Fruit fly (Drosophila melanogaster) whole organism, wandering third instar larva: ENCODE measurements around the gene CG3402.
A peak's percentile ranks its signal among the peaks of the same experiment; 100 is the strongest.

Experiments
- Abd-B ChIP-seq: fragments of >200 bp; optimal IDR thresholded peaks from 2 replicates; lab custom pipeline; 2017; ENCODE audit warnings: missing biosample characterization, missing genetic modification characterization
- CG9705 ChIP-seq: fragments of 200-800 bp; sonication (Bioruptor generic); optimal IDR thresholded peaks from 2 replicates; lab custom pipeline; 2018; ENCODE audit warnings: missing biosample characterization, mild to moderate bottlenecking, missing genetic modification characterization
- CrebA ChIP-seq: fragments of 200-800 bp; sonication (Bioruptor generic); optimal IDR thresholded peaks from 2 replicates; lab custom pipeline; 2016; ENCODE audit warnings: missing biosample characterization, mild to moderate bottlenecking, missing genetic modification characterization, borderline replicate concordance
- Dfd ChIP-seq: fragments of >200 bp; optimal IDR thresholded peaks from 2 replicates; lab custom pipeline; 2017; ENCODE audit warnings: missing biosample characterization, missing genetic modification characterization
- Dif ChIP-seq: fragments of 200-275, 200-300 bp; sonication (Bioruptor generic); optimal IDR thresholded peaks from 2 replicates; lab custom pipeline; 2018; ENCODE audit warnings: missing biosample characterization, missing genetic modification characterization; ENCODE audit not compliant: partially characterized antibody
- GATAd ChIP-seq: sonication (Bioruptor generic); optimal IDR thresholded peaks from 2 replicates; lab custom pipeline; 2016; ENCODE audit warnings: missing biosample characterization, missing genetic modification characterization
- HLH106 ChIP-seq: fragments of 200-800 bp; optimal IDR thresholded peaks from 3 replicates; lab custom pipeline; 2019; ENCODE audit warnings: missing biosample characterization, mild to moderate bottlenecking, missing genetic modification characterization, moderate library complexity
- Hnf4 ChIP-seq: fragments of 200-800 bp; sonication (Bioruptor generic); optimal IDR thresholded peaks from 2 replicates; lab custom pipeline; 2016; ENCODE audit warnings: missing biosample characterization, mild to moderate bottlenecking, missing genetic modification characterization
- Hr78 ChIP-seq: fragments of >200 bp; optimal IDR thresholded peaks from 2 replicates; lab custom pipeline; 2017; ENCODE audit warnings: missing biosample characterization, missing genetic modification characterization
- Hr83 ChIP-seq: fragments of 200-300 bp; sonication (Bioruptor generic); optimal IDR thresholded peaks from 2 replicates; lab custom pipeline; 2016; ENCODE audit warnings: missing biosample characterization, mild to moderate bottlenecking, missing genetic modification characterization, moderate library complexity; ENCODE audit not compliant: poor library complexity, severe bottlenecking
- Jra ChIP-seq: sonication (Bioruptor generic); optimal IDR thresholded peaks from 2 replicates; lab custom pipeline; 2016; ENCODE audit warnings: missing biosample characterization, missing genetic modification characterization
- Mio ChIP-seq: sonication (Bioruptor generic); optimal IDR thresholded peaks from 2 replicates; lab custom pipeline; 2016; ENCODE audit warnings: missing biosample characterization, missing genetic modification characterization
- N ChIP-seq: fragments of >200 bp; optimal IDR thresholded peaks from 2 replicates; lab custom pipeline; 2018; ENCODE audit warnings: missing biosample characterization, missing external identifiers, missing genetic modification characterization
- OdsH ChIP-seq: fragments of 200-800 bp; sonication (Bioruptor generic); optimal IDR thresholded peaks from 2 replicates; lab custom pipeline; 2016; ENCODE audit warnings: missing biosample characterization, mild to moderate bottlenecking, missing genetic modification characterization
- Rel ChIP-seq, 2 experiments: fragments of 200-800 bp; sonication (Bioruptor generic) in 1 of 2; optimal IDR thresholded peaks; 2 replicates in 1 of 2; 3 replicates in 1 of 2; lab custom pipeline; 2016 to 2019; ENCODE audit warnings: mild to moderate bottlenecking in 2 of 2, missing biosample characterization in 2 of 2, missing genetic modification characterization in 2 of 2, moderate library complexity in 1 of 2
- Sp1 ChIP-seq: fragments of 200-800 bp; sonication (Bioruptor generic); optimal IDR thresholded peaks from 3 replicates; lab custom pipeline; 2019; ENCODE audit warnings: missing biosample characterization, mild to moderate bottlenecking, missing genetic modification characterization, moderate library complexity
- br ChIP-seq: fragments of 200-800 bp; sonication (Bioruptor generic); optimal IDR thresholded peaks from 2 replicates; lab custom pipeline; 2016; ENCODE audit warnings: missing biosample characterization, missing genetic modification characterization
- brk ChIP-seq: fragments of 200-800 bp; sonication (Bioruptor generic); optimal IDR thresholded peaks from 2 replicates; lab custom pipeline; 2016; ENCODE audit warnings: missing biosample characterization, mild to moderate bottlenecking, missing genetic modification characterization
- dl ChIP-seq, 2 experiments: fragments of 175-275, 200-275 bp in 1 of 2; fragments of 200-275 bp in 1 of 2; sonication (Bioruptor generic); optimal IDR thresholded peaks; lab custom pipeline; 2018; ENCODE audit warnings: mild to moderate bottlenecking in 2 of 2, missing biosample characterization in 2 of 2, missing genetic modification characterization in 2 of 2, moderate library complexity in 2 of 2; ENCODE audit not compliant: partially characterized antibody in 2 of 2, insufficient read depth in 1 of 2
- dmrt93B ChIP-seq: fragments of 200-800 bp; sonication (Bioruptor generic); optimal IDR thresholded peaks from 2 replicates; lab custom pipeline; 2018; ENCODE audit warnings: missing biosample characterization, mild to moderate bottlenecking, missing genetic modification characterization
- dsf ChIP-seq: sonication (Bioruptor generic); optimal IDR thresholded peaks from 2 replicates; lab custom pipeline; 2016; ENCODE audit warnings: missing biosample characterization, missing genetic modification characterization, borderline replicate concordance
- ey ChIP-seq: fragments of 200-800 bp; sonication (Bioruptor generic); optimal IDR thresholded peaks from 2 replicates; lab custom pipeline; 2016; ENCODE audit warnings: missing biosample characterization, missing genetic modification characterization
- foxo ChIP-seq, 2 experiments: fragments of 200-800 bp; sonication (Bioruptor generic); optimal IDR thresholded peaks; 2 replicates in 1 of 2; 3 replicates in 1 of 2; lab custom pipeline; 2016 to 2017; ENCODE audit warnings: missing biosample characterization in 2 of 2, missing genetic modification characterization in 2 of 2
- fru ChIP-seq: fragments of 200-800 bp; sonication (Bioruptor generic); optimal IDR thresholded peaks from 3 replicates; lab custom pipeline; 2016; ENCODE audit warnings: missing biosample characterization, mild to moderate bottlenecking, missing genetic modification characterization
- h ChIP-seq: fragments of 200-800 bp; sonication (Bioruptor generic); optimal IDR thresholded peaks from 3 replicates; lab custom pipeline; 2016; ENCODE audit warnings: missing biosample characterization, mild to moderate bottlenecking, missing genetic modification characterization
- jim ChIP-seq: fragments of 175-275, 200-325 bp; sonication (Bioruptor generic); optimal IDR thresholded peaks from 2 replicates; lab custom pipeline; 2016; ENCODE audit warnings: missing biosample characterization, mild to moderate bottlenecking, missing genetic modification characterization
- lola ChIP-seq: fragments of >200 bp; optimal IDR thresholded peaks from 2 replicates; lab custom pipeline; 2017; ENCODE audit warnings: missing biosample characterization, missing genetic modification characterization
- pan ChIP-seq: fragments of >200 bp; optimal IDR thresholded peaks from 2 replicates; lab custom pipeline; 2017
- psq ChIP-seq: fragments of 200-800 bp; sonication (Bioruptor generic); optimal IDR thresholded peaks from 3 replicates; lab custom pipeline; 2017; ENCODE audit warnings: missing biosample characterization, mild to moderate bottlenecking, missing genetic modification characterization, moderate library complexity
- rgr ChIP-seq: fragments of 200-800 bp; sonication (Bioruptor generic); optimal IDR thresholded peaks from 3 replicates; lab custom pipeline; 2016; ENCODE audit warnings: missing biosample characterization, mild to moderate bottlenecking, missing genetic modification characterization
- sv ChIP-seq: fragments of 200-800 bp; sonication (Bioruptor generic); optimal IDR thresholded peaks from 3 replicates; lab custom pipeline; 2016; ENCODE audit warnings: missing biosample characterization, missing genetic modification characterization
- woc ChIP-seq: sonication (Bioruptor generic); optimal IDR thresholded peaks from 2 replicates; lab custom pipeline; 2016; ENCODE audit warnings: missing biosample characterization, mild to moderate bottlenecking, missing genetic modification characterization

The CG3402 gene

dm6 chr3L:639460-640103, 13.1 kb downstream of the CG3402 start:
- TF ChIP-seq Dif (GFP tag; lab: Kevin White, UChicago) (peak; percentile 31), woc (GFP tag; lab: Kevin White, UChicago) (no peak), Dfd (GFP tag; lab: Kevin White, UChicago) (peak; percentile 58)

- TF ChIP-seq Rel (GFP tag; optimal IDR thresholded peaks at IDR 0.05; lab: Kevin White, UChicago) (no peak), Rel (tag; optimal IDR thresholded peaks at IDR 0.05; lab: Kevin White, UChicago) (peak; percentile 37), Hr78 (GFP tag; lab: Kevin White, UChicago) (no peak), Sp1 (GFP tag; lab: Kevin White, UChicago) (peak; percentile 71)
These were observed 13.8 kb downstream of the CG3402 start for dm6 chr3L:638757-639353.

DNA sequence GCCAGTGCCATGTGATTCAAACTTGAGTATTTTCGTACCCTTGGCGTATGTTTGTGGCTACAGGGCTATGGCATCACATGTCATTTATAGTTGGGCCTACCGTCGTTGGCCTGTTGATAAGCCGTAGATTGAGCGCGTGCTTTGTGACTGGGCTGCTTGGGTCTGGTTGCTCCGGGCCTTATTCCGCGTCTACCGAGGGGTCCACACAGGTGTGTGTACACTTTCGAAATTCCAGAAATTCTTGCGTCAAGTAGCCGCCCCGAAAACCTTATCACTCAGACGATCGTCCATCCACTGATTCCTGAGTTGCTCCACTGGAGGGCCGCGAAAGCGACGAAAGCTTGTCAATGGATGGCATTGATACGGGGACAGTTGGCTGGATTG, 14.7 kb downstream of the CG3402 start:
- no peak for TF ChIP-seq psq (GFP tag; lab: Kevin White, UChicago)
- TF ChIP-seq CG9705 (GFP tag; lab: Kevin White, UChicago) = no peak
- TF ChIP-seq rgr = no peak
- TF ChIP-seq ey = no peak
- TF ChIP-seq brk = no peak
- no peak for TF ChIP-seq CrebA (GFP tag; lab: Kevin White, UChicago)
- TF ChIP-seq, all 38 proteins: peak for 0

dm6 chr3L:637329-638030, 15.2 kb downstream of the CG3402 start:
- TF ChIP-seq Rel (GFP tag; optimal IDR thresholded peaks at IDR 0.05; lab: Kevin White, UChicago) (no peak), Rel (tag; optimal IDR thresholded peaks at IDR 0.05; lab: Kevin White, UChicago) (peak; percentile 76), N (GFP tag; lab: Kevin White, UChicago) (no peak)

dm6 chr3L:636434-636833, 16.2 kb downstream of the CG3402 start:
- TF ChIP-seq ey (peak; percentile 27), foxo (GFP tag; optimal IDR thresholded peaks at IDR 0.05; lab: Kevin White, UChicago) (peak in 1 of 2 experiments; percentile 36), rgr (peak; percentile 30), GATAd (GFP tag; lab: Kevin White, UChicago) (no peak), fru (GFP tag; lab: Kevin White, UChicago) (peak; percentile 34), h (GFP tag; lab: Kevin White, UChicago) (peak; percentile 10), br (GFP tag; lab: Kevin White, UChicago) (peak; percentile 24), OdsH (GFP tag; lab: Kevin White, UChicago) (peak; percentile 3), Hr83 (no peak)

dm6 chr3L:635529-635928, 17.2 kb downstream of the CG3402 start:
- TF ChIP-seq dl (GFP tag; optimal IDR thresholded peaks at IDR 0.05; lab: Kevin White, UChicago; ENCODE audit: insufficient read depth in 1 of 2, partially characterized antibody in 2 of 2) = no peak
- no peak for TF ChIP-seq dmrt93B (GFP tag; lab: Kevin White, UChicago)
- no peak for TF ChIP-seq Hr83
- no peak for TF ChIP-seq Abd-B (GFP tag; lab: Kevin White, UChicago)
- TF ChIP-seq Dfd (GFP tag; lab: Kevin White, UChicago) = no peak

DNA sequence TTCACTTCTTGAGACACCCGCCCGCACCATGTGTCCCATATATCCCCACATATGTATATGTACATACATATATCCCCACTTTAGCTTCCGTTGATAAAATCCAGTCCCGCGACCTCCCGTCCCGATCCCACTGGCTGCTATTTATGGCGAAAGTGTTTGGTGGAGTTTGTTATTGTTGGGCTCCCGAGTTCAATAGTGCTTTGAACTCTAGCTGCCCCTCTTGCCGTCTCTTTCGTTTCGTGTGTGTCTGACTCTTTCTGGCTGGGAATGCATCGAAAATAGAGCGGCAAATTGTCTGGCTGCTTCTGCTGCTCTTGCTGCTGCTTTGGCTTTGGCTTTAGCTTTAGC, 17.7 kb downstream of the CG3402 start:
- TF ChIP-seq Rel (GFP tag; optimal IDR thresholded peaks at IDR 0.05; lab: Kevin White, UChicago) (no peak), Rel (tag; optimal IDR thresholded peaks at IDR 0.05; lab: Kevin White, UChicago) (no peak), Jra (GFP tag; lab: Kevin White, UChicago) (no peak), CG9705 (GFP tag; lab: Kevin White, UChicago) (no peak), woc (GFP tag; lab: Kevin White, UChicago) (no peak), ey (no peak), dsf (no peak), sv (GFP tag; lab: Kevin White, UChicago) (no peak), Sp1 (GFP tag; lab: Kevin White, UChicago) (no peak), lola (GFP tag; lab: Kevin White, UChicago) (no peak), Dfd (GFP tag; lab: Kevin White, UChicago) (no peak), OdsH (GFP tag; lab: Kevin White, UChicago) (no peak), HLH106 (no peak), Hr83 (no peak), dl (GFP tag; optimal IDR thresholded peaks at IDR 0.05; lab: Kevin White, UChicago; ENCODE audit: insufficient read depth in 1 of 2, partially characterized antibody in 2 of 2) (no peak), Hnf4 (GFP tag; lab: Kevin White, UChicago) (no peak), N (GFP tag; lab: Kevin White, UChicago) (no peak), jim (GFP tag; lab: Kevin White, UChicago) (no peak), CrebA (GFP tag; lab: Kevin White, UChicago) (no peak), pan (no peak), Mio (GFP tag; lab: Kevin White, UChicago) (no peak)
